Worm (Caenorhabditis elegans): ENCODE measurements around the gene clpp-1.

The clpp-1 gene

ce11 chrII:10345012-10345411 is 42.4 kb upstream of the clpp-1 start, which contains the start of gene pro-2:
pro-2 (minus strand) TSS chrII:10345112.
- no peak for TF ChIP-seq elt-2 (tag; optimal IDR thresholded peaks at IDR 0.05)
- no peak for TF ChIP-seq ztf-4 (tag; optimal IDR thresholded peaks at IDR 0.05)
- TF ChIP-seq ceh-16 (tag; optimal IDR thresholded peaks at IDR 0.05): no peak
- no peak for TF ChIP-seq jun-1 (tag; optimal IDR thresholded peaks at IDR 0.05)

ce11 chrII:10329754-10330153 is 27.1 kb upstream of the clpp-1 start:
- TF ChIP-seq tbx-2 (tag; optimal IDR thresholded peaks at IDR 0.05) (no peak), mml-1 (tag; optimal IDR thresholded peaks at IDR 0.05) (no peak), nhr-77 (tag; optimal IDR thresholded peaks at IDR 0.05) (no peak), ZK546.5 (tag; optimal IDR thresholded peaks at IDR 0.05) (no peak), fkh-10 (GFP tag; optimal IDR thresholded peaks at IDR 0.05) (no peak), egl-27 (tag; optimal IDR thresholded peaks at IDR 0.05) (no peak), unc-39 (tag; optimal IDR thresholded peaks at IDR 0.05) (no peak), nfya-1 (tag; optimal IDR thresholded peaks at IDR 0.05; ENCODE audit: insufficient read depth) (no peak), ceh-9 (tag; optimal IDR thresholded peaks at IDR 0.05) (no peak), elt-2 (tag; optimal IDR thresholded peaks at IDR 0.05) (no peak), mdl-1 (tag; optimal IDR thresholded peaks at IDR 0.05) (no peak)

ce11 chrII:10325615-10326232 is 23.1 kb upstream of the clpp-1 start, which contains the start of gene appg-1:
appg-1 (plus strand) TSS chrII:10326041.
- no peak for TF ChIP-seq elt-3 (tag; optimal IDR thresholded peaks at IDR 0.05)
- no peak for TF ChIP-seq elt-2 (tag; optimal IDR thresholded peaks at IDR 0.05)
- no peak for TF ChIP-seq jun-1 (tag; optimal IDR thresholded peaks at IDR 0.05)
- TF ChIP-seq nhr-11 (tag; optimal IDR thresholded peaks at IDR 0.05): no peak
- TF ChIP-seq sea-2 (GFP tag; optimal IDR thresholded peaks at IDR 0.05): no peak
- TF ChIP-seq lin-15B (tag; optimal IDR thresholded peaks at IDR 0.05): no peak
- no peak for TF ChIP-seq nhr-76 (tag; optimal IDR thresholded peaks at IDR 0.05)
- TF ChIP-seq R02D3.7 (tag; optimal IDR thresholded peaks at IDR 0.05): no peak
- no peak for TF ChIP-seq ZK546.5 (tag; optimal IDR thresholded peaks at IDR 0.05)
- TF ChIP-seq nfya-1 (tag; optimal IDR thresholded peaks at IDR 0.05; ENCODE audit: insufficient read depth): no peak
- TF ChIP-seq unc-62 (GFP tag; optimal IDR thresholded peaks at IDR 0.05): no peak
- no peak for TF ChIP-seq daf-12 (tag; optimal IDR thresholded peaks at IDR 0.05)
- TF ChIP-seq ceh-28 (tag; optimal IDR thresholded peaks at IDR 0.05): no peak
- no peak for TF ChIP-seq ztf-11 (tag; optimal IDR thresholded peaks at IDR 0.05)
- TF ChIP-seq nhr-28 (tag; optimal IDR thresholded peaks at IDR 0.05): no peak
- no peak for TF ChIP-seq lsy-12 (tag; optimal IDR thresholded peaks at IDR 0.05)

ce11 chrII:10321410-10321809 is 18.8 kb upstream of the clpp-1 start, which contains the start of gene idpp-4:
idpp-4 (plus strand) TSS chrII:10321460.
- TF ChIP-seq pha-4 (tag; optimal IDR thresholded peaks at IDR 0.05): no peak
- TF ChIP-seq fkh-10 (GFP tag; optimal IDR thresholded peaks at IDR 0.05): no peak
- no peak for TF ChIP-seq aly-2 (tag; optimal IDR thresholded peaks at IDR 0.05)
- no peak for TF ChIP-seq nhr-67 (tag; optimal IDR thresholded peaks at IDR 0.05)
- no peak for TF ChIP-seq mml-1 (tag; optimal IDR thresholded peaks at IDR 0.05)
- TF ChIP-seq snpc-4 (tag; optimal IDR thresholded peaks at IDR 0.05): no peak
- TF ChIP-seq lin-39 (tag; optimal IDR thresholded peaks at IDR 0.05): no peak
- no peak for TF ChIP-seq zag-1 (tag; optimal IDR thresholded peaks at IDR 0.05)
- no peak for TF ChIP-seq ceh-16 (tag; optimal IDR thresholded peaks at IDR 0.05)
- TF ChIP-seq eor-1 (tag; optimal IDR thresholded peaks at IDR 0.05): no peak
- TF ChIP-seq lin-15B (tag; optimal IDR thresholded peaks at IDR 0.05): no peak
- no peak for TF ChIP-seq ama-1 (optimal IDR thresholded peaks at IDR 0.05)
- no peak for TF ChIP-seq unc-62 (GFP tag; optimal IDR thresholded peaks at IDR 0.05)
- no peak for TF ChIP-seq pqm-1 (tag; optimal IDR thresholded peaks at IDR 0.05)
- TF ChIP-seq tbx-2 (tag; optimal IDR thresholded peaks at IDR 0.05): no peak
- no peak for TF ChIP-seq R02D3.7 (tag; optimal IDR thresholded peaks at IDR 0.05)
- TF ChIP-seq skn-1 (tag; optimal IDR thresholded peaks at IDR 0.05): no peak

ce11 chrII:10317007-10317406 is 14.4 kb upstream of the clpp-1 start, which contains the start of gene M02G9.4:
M02G9.4 (plus strand) TSS chrII:10317307.
- TF ChIP-seq sea-2 (GFP tag; optimal IDR thresholded peaks at IDR 0.05) (no peak), ceh-82 (tag; optimal IDR thresholded peaks at IDR 0.05) (no peak), fkh-10 (GFP tag; optimal IDR thresholded peaks at IDR 0.05) (no peak), elt-3 (tag; optimal IDR thresholded peaks at IDR 0.05) (no peak), lsy-12 (tag; optimal IDR thresholded peaks at IDR 0.05) (no peak), nhr-28 (tag; optimal IDR thresholded peaks at IDR 0.05) (no peak), ceh-9 (tag; optimal IDR thresholded peaks at IDR 0.05) (no peak), fkh-2 (tag; optimal IDR thresholded peaks at IDR 0.05) (no peak), R02D3.7 (tag; optimal IDR thresholded peaks at IDR 0.05) (no peak), mml-1 (tag; optimal IDR thresholded peaks at IDR 0.05) (no peak), egl-5 (tag; optimal IDR thresholded peaks at IDR 0.05) (no peak)

Data from whole organism, L3 larva.